Worm (Caenorhabditis elegans) whole organism, L2 larva: Measurements from ENCODE around the gene T06A1.1.

Source experiments
- lin-13 ChIP-seq: fragments of 150-350 bp; optimal IDR thresholded peaks from 2 replicates; lab custom pipeline; 2014; ENCODE audit warnings: missing biosample characterization, missing genetic modification reagents, missing genetic modification characterization
- mdl-1 ChIP-seq, 2 experiments: fragments of 150-350 bp in 1 of 2; sonication (generic microtip) in 1 of 2; optimal IDR thresholded peaks; 2 replicates each; lab custom pipeline; 2017; ENCODE audit warnings: missing biosample characterization in 2 of 2, missing genetic modification characterization in 2 of 2
- nhr-237 ChIP-seq: fragments of 150-350 bp; optimal IDR thresholded peaks from 2 replicates; lab custom pipeline; 2014; ENCODE audit warnings: missing biosample characterization, missing genetic modification characterization

DNA sequence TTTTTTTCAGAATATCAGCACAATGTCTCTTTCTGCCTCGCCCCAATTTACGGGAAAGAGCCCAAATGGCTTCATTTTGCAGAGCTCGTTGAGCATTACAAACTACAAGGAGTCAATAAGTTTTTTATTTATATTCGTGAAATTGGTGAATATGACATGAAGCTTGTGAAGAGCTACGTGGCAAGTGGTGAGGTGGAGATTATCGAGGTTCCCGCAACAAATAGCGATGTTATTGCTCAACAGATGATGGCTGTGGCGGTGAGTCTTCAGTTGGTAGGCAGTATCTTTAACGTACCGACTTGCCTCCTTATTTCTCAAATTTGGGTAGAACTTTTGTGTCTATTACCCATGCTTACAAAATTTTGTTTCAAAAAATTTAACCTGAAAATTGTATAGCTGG is 3.1 kb upstream of the T06A1.1 start:
- no peak for TF ChIP-seq mdl-1 (tag; optimal IDR thresholded peaks at IDR 0.05; lab: Kevin White, UChicago)
- no peak for TF ChIP-seq nhr-237 (tag; lab: Kevin White, UChicago)
- TF ChIP-seq lin-13 (GFP tag; lab: Kevin White, UChicago) = no peak
